Fruit fly (Drosophila melanogaster): ENCODE data around the gene bab2.

bab2 gene

DNA sequence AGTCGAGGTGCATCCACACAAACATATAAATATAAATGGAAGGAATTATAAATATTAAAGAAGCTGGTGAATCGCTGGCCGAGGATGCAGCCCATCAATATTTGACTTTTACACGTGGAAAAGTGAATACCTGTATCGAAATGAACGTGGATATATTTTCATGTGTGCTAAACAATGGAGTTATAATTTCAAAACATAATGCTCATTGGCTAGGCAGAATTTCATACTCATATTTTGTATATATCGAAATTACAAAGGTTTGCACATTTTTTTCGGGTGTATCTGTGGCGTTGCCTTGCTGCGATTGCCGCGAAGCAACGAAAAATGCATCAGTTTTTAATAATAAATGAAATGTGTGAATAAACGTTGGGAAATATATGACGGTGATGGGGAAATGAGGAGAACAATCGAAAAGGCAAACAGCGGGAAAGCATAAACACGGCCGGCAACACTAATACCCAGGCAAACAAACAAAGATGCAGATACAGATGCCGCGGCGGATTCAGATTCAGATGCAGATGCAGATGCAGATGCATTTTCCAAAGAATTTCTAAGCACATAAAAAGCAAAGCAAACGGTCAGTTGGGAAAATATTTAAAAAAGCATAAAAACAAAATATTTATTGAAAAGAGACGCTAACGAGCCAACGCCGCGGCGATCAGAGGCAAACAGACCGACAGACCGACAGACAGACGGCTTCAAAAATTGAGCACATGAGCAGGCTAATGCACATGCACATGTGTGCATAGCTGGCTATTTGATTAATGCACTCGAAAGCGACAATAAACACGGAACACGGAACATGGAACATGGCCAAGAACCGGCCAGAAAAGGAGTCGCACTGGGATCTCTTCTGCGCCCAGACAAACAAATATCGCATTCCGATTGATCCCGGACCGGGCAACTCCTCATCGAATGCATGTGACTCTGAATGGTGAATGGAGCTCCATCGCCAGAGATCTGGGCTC is 79.8 kb downstream of the bab2 start:
- TF ChIP-seq noc (tag; optimal IDR thresholded peaks at IDR 0.05), result no peak

DNA sequence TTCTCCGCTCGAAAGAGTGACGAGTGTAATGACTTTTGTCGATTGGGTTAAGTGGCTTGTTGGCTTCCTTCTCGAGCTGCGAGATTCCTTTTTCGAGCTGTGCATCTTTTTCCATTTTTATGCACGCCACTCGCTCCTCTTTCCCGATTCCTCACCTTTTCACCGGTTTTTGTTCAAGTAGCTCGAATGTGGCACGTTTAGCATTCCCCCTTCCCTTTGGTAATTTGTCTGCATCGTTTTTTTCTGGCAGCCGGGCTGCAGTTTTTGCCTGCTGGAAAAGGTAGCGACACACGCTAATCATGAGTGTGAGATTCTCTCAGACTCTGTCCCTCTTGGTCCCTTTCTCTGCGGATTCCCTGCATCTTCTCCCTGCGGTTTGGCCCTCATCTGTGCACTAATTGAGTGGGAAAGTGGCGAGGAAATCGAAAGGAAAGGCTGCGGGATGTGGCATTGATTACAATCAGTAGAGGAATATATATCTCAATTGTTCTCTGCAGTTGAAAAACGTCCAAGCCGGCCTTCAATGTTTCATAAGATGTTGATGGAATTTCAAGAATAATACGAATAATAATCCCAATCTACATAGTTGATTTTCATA is 81.0 kb downstream of the bab2 start:
- no peak for TF ChIP-seq noc (tag; optimal IDR thresholded peaks at IDR 0.05)

DNA sequence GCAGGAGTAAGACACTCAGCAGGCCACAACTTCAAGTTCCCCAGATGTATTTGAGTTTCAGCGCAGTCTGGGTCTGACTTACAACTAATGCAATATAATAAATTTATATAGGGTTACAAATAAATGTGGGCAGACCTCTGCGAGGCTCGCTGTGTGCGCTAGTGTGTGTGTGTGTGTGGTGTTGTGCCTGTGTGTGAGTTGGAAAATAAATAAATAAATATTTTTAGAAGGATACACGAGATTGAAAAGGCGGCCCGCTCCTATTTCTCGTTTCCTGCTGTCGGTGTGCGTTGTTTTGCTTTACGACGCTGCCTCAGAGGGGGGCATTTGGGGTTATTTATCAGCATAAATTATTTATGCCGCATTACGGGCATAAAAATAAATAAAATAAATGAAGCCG is 82.4 kb downstream of the bab2 start:
- TF ChIP-seq noc (tag; optimal IDR thresholded peaks at IDR 0.05), result no peak

DNA sequence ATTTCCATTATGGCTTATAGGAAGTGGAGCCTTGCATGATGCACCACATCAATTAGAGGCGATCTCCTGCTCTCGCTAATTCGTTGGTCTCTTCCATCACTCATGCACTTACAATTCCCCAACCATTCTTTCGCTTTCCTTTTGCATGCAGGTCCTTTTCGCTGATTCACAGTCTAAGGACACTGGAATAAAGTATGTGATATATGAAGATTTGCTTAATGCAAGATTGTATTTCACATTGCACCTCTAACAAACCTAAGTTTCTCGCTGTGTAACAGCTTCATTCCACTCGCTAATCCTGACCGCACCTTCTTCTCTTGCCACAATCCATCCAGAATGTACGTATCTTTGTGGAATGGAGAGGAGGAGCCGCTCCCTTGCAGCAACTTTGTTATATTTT is 83.0 kb downstream of the bab2 start:
- TF ChIP-seq noc (tag; optimal IDR thresholded peaks at IDR 0.05), result no peak

DNA sequence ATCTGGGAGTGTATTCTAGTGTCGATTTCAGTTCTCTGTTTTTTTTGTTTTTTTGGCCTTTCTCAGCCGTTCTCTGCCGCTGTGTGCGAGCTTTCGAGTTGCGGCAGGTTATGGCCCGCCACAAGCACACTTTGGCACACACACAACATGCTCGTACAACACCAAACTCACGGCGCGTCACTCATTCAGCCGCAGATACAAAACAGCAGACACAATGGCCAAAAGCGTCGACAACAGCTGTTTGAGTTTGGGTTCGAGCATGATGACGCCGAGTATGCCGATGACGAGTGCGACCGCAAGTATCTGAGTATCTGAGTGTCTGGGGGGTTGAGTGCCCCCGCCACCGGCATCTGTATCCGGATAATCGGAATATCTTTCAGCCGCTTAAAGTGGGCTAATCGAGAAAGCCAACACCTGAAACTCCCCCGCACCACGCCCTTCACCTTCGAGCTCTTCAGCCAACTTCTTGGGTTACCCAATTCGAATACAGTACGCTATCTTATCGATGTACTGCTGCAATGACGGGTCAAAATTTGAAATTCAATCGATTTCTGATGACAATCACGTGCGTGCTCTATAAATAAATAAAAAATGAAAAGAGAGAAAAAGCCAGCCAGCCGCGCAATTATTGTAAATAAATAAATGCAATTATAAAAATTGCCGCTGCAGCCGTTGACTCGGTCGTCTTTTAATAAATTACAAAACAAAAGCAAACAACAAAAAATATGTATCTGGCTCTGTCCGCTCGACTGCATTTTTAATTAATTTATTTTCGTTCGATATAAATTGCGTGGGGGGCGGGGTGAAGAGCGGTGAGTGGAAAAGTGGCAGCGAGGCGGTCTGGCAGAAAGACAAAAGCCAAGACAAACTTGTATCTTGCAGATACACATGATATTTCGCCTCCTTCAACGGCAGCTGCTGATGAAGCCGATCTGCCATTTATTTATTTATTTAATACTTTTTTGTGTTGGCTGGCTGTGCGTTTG is 83.9 kb downstream of the bab2 start:
- no peak for TF ChIP-seq noc (tag; optimal IDR thresholded peaks at IDR 0.05)

DNA sequence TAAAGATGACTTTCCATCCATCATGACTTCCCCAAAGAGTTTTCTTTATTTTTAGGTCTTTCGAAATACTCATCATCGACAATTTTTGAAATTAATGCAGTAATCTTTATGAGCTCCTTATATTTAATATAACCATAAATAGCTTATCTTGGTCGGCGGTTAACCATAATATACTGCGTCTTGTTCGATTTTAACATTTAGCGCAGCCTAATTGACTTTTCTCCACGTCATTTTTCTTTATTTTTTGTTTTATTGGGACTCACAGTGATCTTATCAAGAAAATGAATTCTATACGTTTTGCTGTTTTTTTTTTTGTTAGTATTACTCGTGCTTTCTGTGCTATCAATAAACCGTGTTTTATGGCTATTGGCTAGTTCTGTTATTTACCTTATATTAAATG is 84.8 kb downstream of the bab2 start:
- no peak for TF ChIP-seq noc (tag; optimal IDR thresholded peaks at IDR 0.05)

DNA sequence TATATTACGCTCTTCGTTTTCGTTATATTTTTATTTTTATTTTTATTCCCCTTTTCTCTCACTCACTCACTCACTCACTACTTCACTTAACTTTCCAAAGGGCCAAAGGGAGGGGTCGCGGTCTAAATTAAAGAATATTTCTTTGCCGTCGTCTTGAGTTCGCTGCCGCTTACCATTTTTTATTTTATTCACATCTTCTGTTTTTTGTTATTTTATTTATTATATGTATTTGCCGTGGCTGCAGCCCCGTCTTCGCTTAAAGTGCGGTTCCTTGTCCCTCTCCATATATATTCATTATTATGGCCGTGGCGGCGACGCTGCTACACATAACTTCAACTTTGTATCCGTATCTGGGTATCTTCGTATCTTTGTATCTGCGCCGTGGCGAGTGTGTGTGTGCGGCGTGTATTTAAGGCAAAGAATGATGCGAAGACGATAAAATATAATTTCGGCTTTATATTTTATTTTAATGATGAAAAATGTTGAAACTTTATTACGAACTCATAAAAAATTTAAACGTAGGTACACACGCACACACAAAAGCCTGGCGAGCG is 86.0 kb downstream of the bab2 start:
- no peak for TF ChIP-seq noc (tag; optimal IDR thresholded peaks at IDR 0.05)
